Worm (Caenorhabditis elegans) whole organism, young adult: ENCODE results near the gene gon-14.

Source experiments
- B0035.1 ChIP-seq: sonication (generic microtip); optimal IDR thresholded peaks from 2 replicates; lab custom pipeline; 2016; ENCODE audit warnings: missing genetic modification characterization, mild to moderate bottlenecking, missing compliant biosample characterization, missing genotype, missing genetic modification reagents
- F49E8.2 ChIP-seq: sonication (generic microtip); optimal IDR thresholded peaks from 3 replicates; lab custom pipeline; 2017; ENCODE audit warnings: missing genetic modification characterization, mild to moderate bottlenecking, missing compliant biosample characterization, antibody characterized with exemption, moderate library complexity; ENCODE audit not compliant: insufficient read depth
- Y56A3A.18 ChIP-seq: fragments of 200-800 bp; sonication (Bioruptor generic); IDR thresholded peaks from 2 replicates; pipeline ENCODE4 v1.3.6; 2022; ENCODE audit warnings: missing genetic modification reagents, missing genetic modification characterization, missing compliant biosample characterization
- aptf-3 ChIP-seq: fragments of 200-800 bp; sonication (Bioruptor generic); IDR thresholded peaks from 2 replicates; pipeline ENCODE4 v1.3.6; 2022; ENCODE audit warnings: missing genetic modification characterization, missing compliant biosample characterization
- ccch-3 ChIP-seq: fragments of 200-800 bp; sonication (Bioruptor generic); optimal IDR thresholded peaks from 2 replicates; lab custom pipeline; 2018; ENCODE audit warnings: mild to moderate bottlenecking, missing genetic modification characterization, missing compliant biosample characterization
- ceh-79 ChIP-seq: sonication (generic microtip); optimal IDR thresholded peaks from 2 replicates; lab custom pipeline; 2017; ENCODE audit warnings: mild to moderate bottlenecking, missing genetic modification characterization, missing compliant biosample characterization
- chd-7 ChIP-seq: sonication (generic microtip); optimal IDR thresholded peaks from 2 replicates; lab custom pipeline; 2016; ENCODE audit warnings: mild to moderate bottlenecking, missing genetic modification characterization, moderate library complexity, missing compliant biosample characterization
- dpl-1 ChIP-seq: fragments of 150-350 bp; optimal IDR thresholded peaks from 2 replicates; lab custom pipeline; 2014; ENCODE audit warnings: missing biosample characterization, missing genetic modification reagents, missing genetic modification characterization
- egl-44 ChIP-seq: fragments of 200-800 bp; sonication (Bioruptor generic); IDR thresholded peaks from 2 replicates; pipeline ENCODE4 v1.3.6; 2022; ENCODE audit warnings: missing genetic modification reagents, missing genetic modification characterization, missing compliant biosample characterization
- madf-10 ChIP-seq: sonication (generic microtip); optimal IDR thresholded peaks from 2 replicates; lab custom pipeline; 2016; ENCODE audit warnings: mild to moderate bottlenecking, missing genetic modification characterization, missing compliant biosample characterization

DNA sequence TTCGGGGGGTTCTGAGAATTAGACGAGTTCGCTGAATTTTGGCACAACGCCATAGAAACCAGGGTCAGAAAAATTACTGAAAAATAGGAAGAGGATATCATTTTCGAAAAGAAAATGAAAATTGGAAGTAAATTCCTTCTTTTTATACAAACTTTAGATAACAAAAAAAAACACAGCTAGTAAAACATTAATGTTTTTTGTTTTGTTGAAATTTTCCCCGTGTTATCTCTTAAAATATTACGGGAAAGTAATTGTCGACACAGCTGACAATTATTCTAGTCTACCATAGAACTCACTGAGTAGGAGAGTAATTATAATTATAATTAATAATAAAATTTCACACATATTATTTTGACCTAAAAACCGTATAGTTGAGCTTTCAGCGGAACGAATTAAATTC is 51.9 kb downstream of the gon-14 start, which contains the start of gene spp-26:
- TF ChIP-seq egl-44 (GFP tag; lab: Robert Waterston, UW): no peak
- TF ChIP-seq ccch-3 (GFP tag; lab: Kevin White, UChicago): no peak
- no peak for TF ChIP-seq F49E8.2
- TF ChIP-seq B0035.1 (tag; lab: Kevin White, UChicago): no peak
- TF ChIP-seq madf-10 (tag; lab: Kevin White, UChicago): no peak
- TF ChIP-seq aptf-3 (GFP tag; lab: Robert Waterston, UW): no peak
- no peak for TF ChIP-seq Y56A3A.18 (GFP tag; lab: Robert Waterston, UW)
- TF ChIP-seq dpl-1 (GFP tag; lab: Kevin White, UChicago): no peak
- no peak for TF ChIP-seq chd-7 (tag; lab: Kevin White, UChicago)
- TF ChIP-seq ceh-79 (tag; lab: Kevin White, UChicago): no peak
